Worm (Caenorhabditis elegans) whole organism, L3 larva: Measurements from ENCODE around the gene ric-4.

Experiments
- aly-2 ChIP-seq: fragments of 150-350 bp; optimal IDR thresholded peaks from 2 replicates; lab custom pipeline; 2014; ENCODE audit warnings: missing biosample characterization, missing genetic modification characterization
- ama-1 ChIP-seq: fragments of 150-350 bp; optimal IDR thresholded peaks from 2 replicates; lab custom pipeline; 2018
- ceh-16 ChIP-seq: sonication (generic microtip); optimal IDR thresholded peaks from 2 replicates; lab custom pipeline; 2017; ENCODE audit warnings: missing biosample characterization, missing genetic modification characterization
- ceh-28 ChIP-seq: fragments of 150-350 bp; optimal IDR thresholded peaks from 2 replicates; lab custom pipeline; 2014; ENCODE audit warnings: missing biosample characterization, missing genetic modification reagents, missing genetic modification characterization
- ceh-82 ChIP-seq: fragments of 150-350 bp; optimal IDR thresholded peaks from 2 replicates; lab custom pipeline; 2014; ENCODE audit warnings: missing biosample characterization, missing genetic modification characterization
- egl-5 ChIP-seq: fragments of 150-350 bp; optimal IDR thresholded peaks from 2 replicates; lab custom pipeline; 2017; ENCODE audit warnings: missing biosample characterization, missing genetic modification reagents, missing genetic modification characterization, inconsistent platforms
- elt-1 ChIP-seq: fragments of 150-350 bp; optimal IDR thresholded peaks from 2 replicates; lab custom pipeline; 2014; ENCODE audit warnings: missing biosample characterization, missing genetic modification characterization
- elt-2 ChIP-seq: sonication (generic microtip); optimal IDR thresholded peaks from 2 replicates; lab custom pipeline; 2016; ENCODE audit warnings: missing genetic modification reagents, mild to moderate bottlenecking, missing genetic modification characterization, missing compliant biosample characterization
- elt-3 ChIP-seq, 3 experiments: fragments of 150-350 bp in 1 of 3; sonication (generic microtip) in 2 of 3; optimal IDR thresholded peaks; 2 replicates in 2 of 3; 4 replicates in 1 of 3; lab custom pipeline; 2014 to 2017; ENCODE audit warnings: missing biosample characterization in 3 of 3, missing genetic modification characterization in 3 of 3
- eor-1 ChIP-seq, 2 experiments: fragments of 150-350 bp; optimal IDR thresholded peaks; 2 replicates each; lab custom pipeline; 2014 to 2018; ENCODE audit warnings: missing biosample characterization in 2 of 2, missing genetic modification characterization in 2 of 2
- fkh-10 ChIP-seq: sonication (generic microtip); optimal IDR thresholded peaks from 2 replicates; lab custom pipeline; 2017; ENCODE audit warnings: missing biosample characterization, missing genetic modification reagents, missing genetic modification characterization
- fkh-2 ChIP-seq: fragments of 150-350 bp; optimal IDR thresholded peaks from 2 replicates; lab custom pipeline; 2014; ENCODE audit warnings: missing biosample characterization, missing genetic modification reagents, missing genetic modification characterization
- fos-1 ChIP-seq: fragments of 150-350 bp; optimal IDR thresholded peaks from 2 replicates; lab custom pipeline; 2014; ENCODE audit warnings: missing biosample characterization, missing genetic modification characterization
- hmg-11 ChIP-seq: sonication (generic microtip); optimal IDR thresholded peaks from 2 replicates; lab custom pipeline; 2016; ENCODE audit warnings: missing genetic modification characterization, missing compliant biosample characterization
- jun-1 ChIP-seq: fragments of 150-350 bp; optimal IDR thresholded peaks from 2 replicates; lab custom pipeline; 2014; ENCODE audit warnings: missing biosample characterization, missing genetic modification reagents, missing genetic modification characterization
- mdl-1 ChIP-seq: fragments of 150-350 bp; optimal IDR thresholded peaks from 2 replicates; lab custom pipeline; 2014; ENCODE audit warnings: missing biosample characterization, missing genetic modification characterization
- nfya-1 ChIP-seq: sonication (generic microtip); optimal IDR thresholded peaks from 2 replicates; lab custom pipeline; 2017; ENCODE audit warnings: missing genetic modification characterization, mild to moderate bottlenecking, missing compliant biosample characterization, antibody characterized with exemption, moderate library complexity; ENCODE audit not compliant: insufficient read depth
- nhr-11 ChIP-seq: fragments of 150-350 bp; optimal IDR thresholded peaks from 2 replicates; lab custom pipeline; 2014; ENCODE audit warnings: missing biosample characterization, missing genetic modification characterization
- nhr-23 ChIP-seq: fragments of 150-350 bp; optimal IDR thresholded peaks from 2 replicates; lab custom pipeline; 2014; ENCODE audit warnings: missing biosample characterization, missing genetic modification reagents, missing genetic modification characterization
- nhr-237 ChIP-seq: fragments of 150-350 bp; optimal IDR thresholded peaks from 2 replicates; lab custom pipeline; 2014; ENCODE audit warnings: missing biosample characterization, missing genetic modification characterization
- nhr-25 ChIP-seq: sonication (generic microtip); optimal IDR thresholded peaks from 2 replicates; lab custom pipeline; 2017; ENCODE audit warnings: missing biosample characterization, missing genetic modification characterization
- nhr-28 ChIP-seq: fragments of 150-350 bp; optimal IDR thresholded peaks from 2 replicates; lab custom pipeline; 2014; ENCODE audit warnings: missing biosample characterization, missing genetic modification characterization
- nhr-67 ChIP-seq: fragments of 150-350 bp; optimal IDR thresholded peaks from 2 replicates; lab custom pipeline; 2014; ENCODE audit warnings: missing biosample characterization, missing genetic modification characterization
- nhr-77 ChIP-seq: fragments of 150-350 bp; optimal IDR thresholded peaks from 2 replicates; lab custom pipeline; 2014; ENCODE audit warnings: missing biosample characterization, missing genetic modification characterization
- pha-4 ChIP-seq: fragments of 150-350 bp; optimal IDR thresholded peaks from 2 replicates; lab custom pipeline; 2014; ENCODE audit warnings: missing biosample characterization, missing genetic modification reagents, missing genetic modification characterization
- pqm-1 ChIP-seq: fragments of 150-350 bp; optimal IDR thresholded peaks from 2 replicates; lab custom pipeline; 2017; ENCODE audit warnings: missing biosample characterization, missing genetic modification characterization, inconsistent platforms
- sea-2 ChIP-seq: fragments of 150-350 bp; sonication (generic microtip); optimal IDR thresholded peaks from 4 replicates; lab custom pipeline; 2014; ENCODE audit warnings: missing biosample characterization, missing genetic modification reagents, missing genetic modification characterization
- snpc-4 ChIP-seq: fragments of 150-350 bp; optimal IDR thresholded peaks from 2 replicates; lab custom pipeline; 2014; ENCODE audit warnings: missing biosample characterization, missing genetic modification characterization
- unc-62 ChIP-seq: fragments of 150-350 bp; sonication (generic microtip); optimal IDR thresholded peaks from 4 replicates; lab custom pipeline; 2014; ENCODE audit warnings: missing biosample characterization, missing genetic modification reagents, missing genetic modification characterization
- zag-1 ChIP-seq: fragments of 150-350 bp; optimal IDR thresholded peaks from 2 replicates; lab custom pipeline; 2014; ENCODE audit warnings: missing biosample characterization, missing genetic modification characterization

ric-4 gene

ce11 chrV:10273837-10274236 is 3.7 kb upstream of the ric-4 start:
- TF ChIP-seq snpc-4 (tag; lab: Kevin White, UChicago) (peak; percentile 55), eor-1 (tag; optimal IDR thresholded peaks at IDR 0.05; lab: Kevin White, UChicago) (no peak), nhr-11 (tag; lab: Kevin White, UChicago) (peak; percentile 46), ceh-28 (tag; lab: Kevin White, UChicago) (peak; percentile 56), nhr-25 (tag; lab: Kevin White, UChicago) (no peak), ceh-82 (tag; lab: Kevin White, UChicago) (no peak), nhr-237 (tag; lab: Kevin White, UChicago) (no peak), nhr-67 (tag; lab: Kevin White, UChicago) (no peak), unc-62 (GFP tag; lab: Kevin White, UChicago) (peak; percentile 81), hmg-11 (peak; percentile 76), sea-2 (GFP tag; lab: Kevin White, UChicago) (peak; percentile 64), nfya-1 (tag; lab: Kevin White, UChicago) (peak; percentile 77), elt-1 (tag; lab: Kevin White, UChicago) (peak; percentile 67), fkh-10 (GFP tag; lab: Kevin White, UChicago) (peak; percentile 85)

- TF ChIP-seq jun-1 (tag; lab: Kevin White, UChicago) (no peak), nhr-28 (tag; lab: Kevin White, UChicago) (no peak)
Observed at ce11 chrV:10266050-10266449, 4.1 kb downstream of the ric-4 start.

- TF ChIP-seq ama-1 (lab: Kevin White, UChicago) = no peak
- peak; percentile 58 for TF ChIP-seq pha-4
Observed at ce11 chrV:10265019-10265418, 5.1 kb downstream of the ric-4 start.

ce11 chrV:10260460-10260859 is 9.7 kb downstream of the ric-4 start, which contains the start of gene sri-18:
TSS of gene sri-18 (minus strand) at chrV:10260560.
- TF ChIP-seq pha-4 (no peak), mdl-1 (no peak), elt-3 (tag; optimal IDR thresholded peaks at IDR 0.05; lab: Kevin White, UChicago) (no peak), fos-1 (tag; lab: Kevin White, UChicago) (no peak), snpc-4 (tag; lab: Kevin White, UChicago) (no peak), nhr-77 (tag; lab: Kevin White, UChicago) (no peak), nfya-1 (tag; lab: Kevin White, UChicago) (no peak), egl-5 (tag; lab: Kevin White, UChicago) (no peak), fkh-10 (GFP tag; lab: Kevin White, UChicago) (no peak)

DNA sequence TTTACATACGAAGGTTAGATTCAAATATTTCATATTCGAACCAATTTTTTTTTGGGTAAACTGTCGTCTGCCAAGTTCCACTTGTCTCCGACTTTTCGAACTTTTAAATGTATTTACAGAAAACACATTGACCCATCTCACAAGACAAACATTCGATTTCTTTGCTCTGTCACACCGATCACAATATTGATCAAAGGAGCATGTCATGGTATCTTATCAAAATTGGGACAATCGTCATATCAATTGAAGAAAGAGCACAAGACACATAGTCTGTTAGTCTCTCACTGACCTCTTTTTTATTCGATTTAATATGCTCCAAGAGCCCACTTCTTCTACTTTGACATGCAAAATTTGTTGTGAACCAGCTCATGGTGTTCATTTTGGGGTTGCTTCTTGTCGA is 14.1 kb downstream of the ric-4 start, which contains the start of gene nhr-232:
Gene nhr-232, plus strand, starts transcription at position 121 of the 400 bp plus-strand sequence.
- peak; percentile 27 for TF ChIP-seq jun-1 (tag; lab: Kevin White, UChicago)
- no peak for TF ChIP-seq nhr-23 (tag; lab: Kevin White, UChicago)
- peak; percentile 84 for TF ChIP-seq pqm-1 (tag; lab: Kevin White, UChicago)
- TF ChIP-seq elt-2 (tag; lab: Kevin White, UChicago) = peak; percentile 81
- no peak for TF ChIP-seq ceh-16
- peak; percentile 70 for TF ChIP-seq pha-4

DNA sequence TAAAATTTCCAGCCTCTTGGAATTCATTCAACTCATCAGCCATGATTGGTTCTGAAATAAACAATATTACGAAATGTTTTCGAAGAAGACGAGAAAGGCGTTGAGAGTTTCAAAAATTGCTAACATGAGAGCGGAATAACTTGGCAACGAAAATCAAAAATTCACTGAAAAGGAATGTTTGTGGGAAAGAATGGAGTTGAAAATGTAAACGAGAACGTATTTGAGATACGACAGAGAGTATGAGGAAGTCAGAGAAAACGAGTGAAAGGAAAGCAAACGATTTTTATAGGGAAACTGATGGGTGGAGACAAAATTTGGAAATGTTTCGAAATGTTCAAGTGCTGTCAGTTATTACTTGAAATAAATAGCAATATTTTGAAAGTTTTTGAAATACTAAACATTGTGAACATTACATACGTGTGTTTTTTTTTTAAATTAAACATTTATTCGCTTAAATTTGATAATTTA is 15.1 kb downstream of the ric-4 start, which contains the start of gene rop-1:
Gene rop-1, minus strand, starts transcription at position 51 of the 468 bp plus-strand sequence.
- TF ChIP-seq pqm-1 (tag; lab: Kevin White, UChicago) (peak; percentile 32), ceh-28 (tag; lab: Kevin White, UChicago) (no peak), zag-1 (no peak), fkh-10 (GFP tag; lab: Kevin White, UChicago) (no peak), elt-2 (tag; lab: Kevin White, UChicago) (peak; percentile 13), pha-4 (peak; percentile 62), nfya-1 (tag; lab: Kevin White, UChicago) (peak; percentile 7), sea-2 (GFP tag; lab: Kevin White, UChicago) (no peak), aly-2 (tag; lab: Kevin White, UChicago) (no peak), fkh-2 (tag; lab: Kevin White, UChicago) (no peak)
- TF ChIP-seq, all 47 proteins: peak for 4
